Fruit fly (Drosophila melanogaster) whole organism, prepupa: Measurements from ENCODE around the gene haf.

Source experiments
- Blimp-1 ChIP-seq: fragments of 200-800 bp; sonication (Bioruptor generic); optimal IDR thresholded peaks from 3 replicates; lab custom pipeline; 2017; ENCODE audit warnings: missing biosample characterization, missing genetic modification characterization, mild to moderate bottlenecking, moderate library complexity, missing genetic modification reagents
- CG10631 ChIP-seq: fragments of 200-800 bp; sonication (Bioruptor generic); optimal IDR thresholded peaks from 2 replicates; lab custom pipeline; 2016; ENCODE audit warnings: missing biosample characterization, missing genetic modification characterization
- CG10669 ChIP-seq: fragments of 200-800 bp; sonication (Bioruptor generic); optimal IDR thresholded peaks from 3 replicates; lab custom pipeline; 2018; ENCODE audit warnings: missing biosample characterization, mild to moderate bottlenecking, missing genetic modification characterization, moderate library complexity
- CG11762 ChIP-seq: fragments of 200-800 bp; sonication (Bioruptor generic); optimal IDR thresholded peaks from 3 replicates; lab custom pipeline; 2016; ENCODE audit warnings: missing biosample characterization, missing genetic modification characterization; ENCODE audit not compliant: insufficient read depth
- CG1621 ChIP-seq: fragments of 200-800 bp; sonication (Bioruptor generic); optimal IDR thresholded peaks from 3 replicates; lab custom pipeline; 2018; ENCODE audit warnings: missing biosample characterization, mild to moderate bottlenecking, missing genetic modification characterization
- CG16779 ChIP-seq: fragments of 200-800 bp; sonication (Bioruptor generic); optimal IDR thresholded peaks from 3 replicates; lab custom pipeline; 2017; ENCODE audit warnings: missing biosample characterization, mild to moderate bottlenecking, missing genetic modification characterization
- CG31627 ChIP-seq: fragments of 200-800 bp; sonication (Bioruptor generic); optimal IDR thresholded peaks from 3 replicates; lab custom pipeline; 2016; ENCODE audit warnings: missing biosample characterization, missing genetic modification characterization
- CG32006 ChIP-seq: fragments of 200-800 bp; sonication (Bioruptor generic); optimal IDR thresholded peaks from 3 replicates; lab custom pipeline; 2017; ENCODE audit warnings: missing biosample characterization, mild to moderate bottlenecking, missing genetic modification characterization
- CG3919 ChIP-seq: fragments of 200-800 bp; sonication (Bioruptor generic); optimal IDR thresholded peaks from 3 replicates; lab custom pipeline; 2016; ENCODE audit warnings: missing biosample characterization, missing genetic modification characterization
- CG6163 ChIP-seq: fragments of 200-800 bp; sonication (Bioruptor generic); IDR thresholded peaks from 3 replicates; pipeline ENCODE4 v1.3.6; 2022; ENCODE audit warnings: missing biosample characterization, missing genetic modification characterization
- CG6276 ChIP-seq: fragments of 200-800 bp; sonication (Bioruptor generic); optimal IDR thresholded peaks from 2 replicates; lab custom pipeline; 2017; ENCODE audit warnings: missing biosample characterization, mild to moderate bottlenecking, missing genetic modification characterization
- CG6792 ChIP-seq: fragments of 200-800 bp; sonication (Bioruptor generic); optimal IDR thresholded peaks from 3 replicates; lab custom pipeline; 2016; ENCODE audit warnings: missing biosample characterization, missing genetic modification characterization
- CG6808 ChIP-seq: fragments of 200-800 bp; sonication (Bioruptor generic); optimal IDR thresholded peaks from 3 replicates; lab custom pipeline; 2017; ENCODE audit warnings: missing biosample characterization, missing genetic modification characterization, mild to moderate bottlenecking, moderate library complexity, missing genetic modification reagents
- CG6854 ChIP-seq: fragments of 200-800 bp; sonication (Bioruptor generic); optimal IDR thresholded peaks from 2 replicates; lab custom pipeline; 2017; ENCODE audit warnings: missing biosample characterization, mild to moderate bottlenecking, missing genetic modification characterization
- CG7368 ChIP-seq: fragments of 200-800 bp; sonication (Bioruptor generic); optimal IDR thresholded peaks from 3 replicates; lab custom pipeline; 2016; ENCODE audit warnings: missing biosample characterization, missing genetic modification characterization
- CG8119 ChIP-seq: fragments of 200-800 bp; sonication (Bioruptor generic); IDR thresholded peaks from 3 replicates; pipeline ENCODE4 v1.3.6; 2022; ENCODE audit warnings: missing biosample characterization, missing genetic modification characterization
- CG8319 ChIP-seq: fragments of 200-800 bp; sonication (Bioruptor generic); optimal IDR thresholded peaks from 3 replicates; lab custom pipeline; 2016; ENCODE audit warnings: missing biosample characterization, missing genetic modification characterization
- CG9139 ChIP-seq: fragments of 200-800 bp; sonication (Bioruptor generic); optimal IDR thresholded peaks from 3 replicates; lab custom pipeline; 2017; ENCODE audit warnings: missing biosample characterization, mild to moderate bottlenecking, missing genetic modification characterization
- Eip75B ChIP-seq: fragments of 200-800 bp; sonication (Bioruptor generic); optimal IDR thresholded peaks from 3 replicates; lab custom pipeline; 2016; ENCODE audit warnings: missing biosample characterization, missing genetic modification characterization
- Eip78C ChIP-seq: fragments of 200-800 bp; sonication (Bioruptor generic); peaks from one replicate; lab custom pipeline; 2016; ENCODE audit warnings: missing biosample characterization, missing genetic modification characterization
- Eip93F ChIP-seq: fragments of 200-800 bp; sonication (Bioruptor generic); optimal IDR thresholded peaks from 2 replicates; lab custom pipeline; 2016; ENCODE audit warnings: missing biosample characterization, mild to moderate bottlenecking, missing genetic modification characterization
- Hr38 ChIP-seq: sonication (Bioruptor generic); optimal IDR thresholded peaks from 2 replicates; lab custom pipeline; 2016; ENCODE audit warnings: missing biosample characterization, missing genetic modification characterization
- Hr4 ChIP-seq: fragments of 200-800 bp; sonication (Bioruptor generic); optimal IDR thresholded peaks from 3 replicates; lab custom pipeline; 2016; ENCODE audit warnings: missing biosample characterization, missing genetic modification characterization
- Lpt ChIP-seq: fragments of 200-800 bp; sonication (Bioruptor generic); optimal IDR thresholded peaks from 3 replicates; lab custom pipeline; 2016; ENCODE audit warnings: missing biosample characterization, missing genetic modification characterization
- Met ChIP-seq: fragments of 200-800 bp; sonication (Bioruptor generic); optimal IDR thresholded peaks from 3 replicates; lab custom pipeline; 2016; ENCODE audit warnings: missing biosample characterization, missing genetic modification characterization
- OdsH ChIP-seq: fragments of 200-800 bp; sonication (Bioruptor generic); optimal IDR thresholded peaks from 3 replicates; lab custom pipeline; 2016; ENCODE audit warnings: missing biosample characterization, missing genetic modification characterization
- Smox ChIP-seq: fragments of 200-800 bp; sonication (Bioruptor generic); optimal IDR thresholded peaks from 3 replicates; lab custom pipeline; 2016; ENCODE audit warnings: missing biosample characterization, missing genetic modification characterization
- Sox102F ChIP-seq: fragments of 200-800 bp; sonication (Bioruptor generic); optimal IDR thresholded peaks from 2 replicates; lab custom pipeline; 2016; ENCODE audit warnings: missing biosample characterization, mild to moderate bottlenecking, missing genetic modification characterization
- Sox14 ChIP-seq: fragments of 200-800 bp; sonication (Bioruptor generic); optimal IDR thresholded peaks from 3 replicates; lab custom pipeline; 2016; ENCODE audit warnings: missing biosample characterization, missing genetic modification characterization
- Sox15 ChIP-seq: fragments of 200-800 bp; sonication (Bioruptor generic); optimal IDR thresholded peaks from 3 replicates; lab custom pipeline; 2016; ENCODE audit warnings: missing biosample characterization, missing genetic modification characterization
- achi ChIP-seq: fragments of 200-800 bp; sonication (Bioruptor generic); optimal IDR thresholded peaks from 3 replicates; lab custom pipeline; 2016; ENCODE audit warnings: missing biosample characterization, missing genetic modification characterization
- cyc ChIP-seq: fragments of 200-800 bp; sonication (Bioruptor generic); optimal IDR thresholded peaks from 3 replicates; lab custom pipeline; 2016; ENCODE audit warnings: missing biosample characterization, missing genetic modification characterization
- eg ChIP-seq: fragments of 200-800 bp; sonication (Bioruptor generic); IDR thresholded peaks from 3 replicates; pipeline ENCODE4 v1.3.6; 2022; ENCODE audit warnings: missing biosample characterization, missing genetic modification characterization
- esn ChIP-seq: fragments of 200-800 bp; sonication (Bioruptor generic); optimal IDR thresholded peaks from 2 replicates; lab custom pipeline; 2016; ENCODE audit warnings: missing biosample characterization, mild to moderate bottlenecking, missing genetic modification characterization, moderate library complexity
- fd59A ChIP-seq: fragments of 200-800 bp; sonication (Bioruptor generic); optimal IDR thresholded peaks from 2 replicates; lab custom pipeline; 2017; ENCODE audit warnings: missing biosample characterization, mild to moderate bottlenecking, missing genetic modification characterization, missing genetic modification reagents
- fd85E ChIP-seq: fragments of 200-800 bp; sonication (Bioruptor generic); optimal IDR thresholded peaks from 3 replicates; lab custom pipeline; 2016; ENCODE audit warnings: missing biosample characterization, missing genetic modification characterization
- fkh ChIP-seq: fragments of 200-800 bp; sonication (Bioruptor generic); optimal IDR thresholded peaks from 3 replicates; lab custom pipeline; 2017; ENCODE audit warnings: missing biosample characterization, mild to moderate bottlenecking, missing genetic modification characterization, moderate library complexity
- lz ChIP-seq: fragments of 200-800 bp; sonication (Bioruptor generic); optimal IDR thresholded peaks from 3 replicates; lab custom pipeline; 2016; ENCODE audit warnings: missing biosample characterization, missing genetic modification characterization
- salr ChIP-seq, 2 experiments: fragments of 200-800 bp; sonication (Bioruptor generic); optimal IDR thresholded peaks; 3 replicates each; lab custom pipeline; 2016 to 2018; ENCODE audit warnings: missing biosample characterization in 2 of 2, missing genetic modification characterization in 2 of 2, mild to moderate bottlenecking in 1 of 2
- spab ChIP-seq: fragments of 200-800 bp; sonication (Bioruptor generic); optimal IDR thresholded peaks from 2 replicates; lab custom pipeline; 2017; ENCODE audit warnings: missing biosample characterization, mild to moderate bottlenecking, missing genetic modification characterization, missing genetic modification reagents
- ss ChIP-seq, 2 experiments: fragments of 200-800 bp; sonication (Bioruptor generic); optimal IDR thresholded peaks; 2 replicates in 1 of 2; 3 replicates in 1 of 2; lab custom pipeline; 2017 to 2018; ENCODE audit warnings: mild to moderate bottlenecking in 2 of 2, missing biosample characterization in 2 of 2, missing genetic modification characterization in 2 of 2, moderate library complexity in 1 of 2
- svp ChIP-seq: fragments of 200-800 bp; sonication (Bioruptor generic); peaks from one replicate; lab custom pipeline; 2016; ENCODE audit warnings: missing biosample characterization, missing genetic modification characterization
- topi ChIP-seq: fragments of 200-800 bp; sonication (Bioruptor generic); optimal IDR thresholded peaks from 3 replicates; lab custom pipeline; 2016; ENCODE audit warnings: missing biosample characterization, missing genetic modification characterization
- vri ChIP-seq: fragments of 200-800 bp; sonication (Bioruptor generic); optimal IDR thresholded peaks from 3 replicates; lab custom pipeline; 2016; ENCODE audit warnings: missing biosample characterization, mild to moderate bottlenecking, missing genetic modification characterization

haf gene

DNA sequence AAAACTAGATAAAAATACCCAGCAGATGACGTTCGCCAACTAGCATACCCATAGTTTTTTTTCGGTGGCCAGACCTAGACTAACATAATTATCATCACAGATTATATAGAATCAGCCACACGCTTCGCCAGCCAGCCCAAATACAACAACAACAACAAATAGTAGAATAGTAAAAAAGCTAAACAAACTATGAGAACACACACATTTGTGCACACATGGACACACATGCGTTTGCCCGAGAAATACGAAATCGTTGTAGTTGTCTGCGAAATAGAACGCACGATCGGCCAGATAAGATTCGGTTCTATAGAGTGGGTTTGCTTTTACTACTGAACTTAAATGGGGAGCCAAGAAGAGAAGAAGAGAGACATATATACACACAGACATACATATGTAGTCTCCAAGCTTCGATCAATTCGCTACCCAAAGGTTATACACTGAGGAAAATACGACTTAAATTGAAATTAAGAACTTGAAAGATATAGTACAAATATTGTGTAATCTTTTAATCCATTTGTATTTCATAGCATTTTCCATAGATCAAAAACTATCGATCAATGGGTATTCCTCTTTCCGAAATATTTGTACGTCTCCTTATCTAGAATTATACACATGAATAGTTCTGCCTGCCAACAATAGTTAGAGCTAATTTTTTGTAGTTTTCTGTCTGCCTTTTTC is 73.0 kb downstream of the haf start:
- TF ChIP-seq Eip78C (GFP tag; lab: Kevin White, UChicago) (no peak), fkh (GFP tag; lab: Kevin White, UChicago) (peak; percentile 94)

DNA sequence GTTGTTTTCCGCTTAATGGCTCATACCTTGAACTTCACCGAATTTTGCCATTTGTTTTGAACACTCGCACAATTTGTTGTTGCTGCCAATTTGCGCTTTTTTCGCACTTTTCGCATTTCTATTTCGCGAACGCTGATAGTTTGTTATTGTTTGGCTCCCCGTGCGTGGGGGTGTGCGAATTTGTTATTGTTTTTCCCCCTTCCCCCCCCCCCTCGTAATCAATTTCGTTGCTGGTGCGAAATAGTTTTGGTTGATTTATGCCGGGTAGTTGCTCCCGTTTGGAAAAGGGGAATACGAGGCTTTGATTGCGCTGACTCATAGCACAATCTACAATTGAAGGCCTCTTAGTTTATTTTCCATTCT is 73.6 kb downstream of the haf start:
- TF ChIP-seq CG31627, result no peak
- no peak for TF ChIP-seq CG9139 (GFP tag; lab: Kevin White, UChicago)
- no peak for TF ChIP-seq Hr4 (GFP tag; lab: Kevin White, UChicago)
- no peak for TF ChIP-seq spab (GFP tag; lab: Kevin White, UChicago)
- TF ChIP-seq Blimp-1 (GFP tag; lab: Kevin White, UChicago), result no peak
- no peak for TF ChIP-seq Sox15 (GFP tag; lab: Kevin White, UChicago)
- no peak for TF ChIP-seq esn (GFP tag; lab: Kevin White, UChicago)
- TF ChIP-seq CG6808 (GFP tag; lab: Kevin White, UChicago), result no peak
- no peak for TF ChIP-seq fd59A (GFP tag; lab: Kevin White, UChicago)
- TF ChIP-seq CG8319 (GFP tag; lab: Kevin White, UChicago), result no peak
- TF ChIP-seq, all 60 proteins: peak for 0

DNA sequence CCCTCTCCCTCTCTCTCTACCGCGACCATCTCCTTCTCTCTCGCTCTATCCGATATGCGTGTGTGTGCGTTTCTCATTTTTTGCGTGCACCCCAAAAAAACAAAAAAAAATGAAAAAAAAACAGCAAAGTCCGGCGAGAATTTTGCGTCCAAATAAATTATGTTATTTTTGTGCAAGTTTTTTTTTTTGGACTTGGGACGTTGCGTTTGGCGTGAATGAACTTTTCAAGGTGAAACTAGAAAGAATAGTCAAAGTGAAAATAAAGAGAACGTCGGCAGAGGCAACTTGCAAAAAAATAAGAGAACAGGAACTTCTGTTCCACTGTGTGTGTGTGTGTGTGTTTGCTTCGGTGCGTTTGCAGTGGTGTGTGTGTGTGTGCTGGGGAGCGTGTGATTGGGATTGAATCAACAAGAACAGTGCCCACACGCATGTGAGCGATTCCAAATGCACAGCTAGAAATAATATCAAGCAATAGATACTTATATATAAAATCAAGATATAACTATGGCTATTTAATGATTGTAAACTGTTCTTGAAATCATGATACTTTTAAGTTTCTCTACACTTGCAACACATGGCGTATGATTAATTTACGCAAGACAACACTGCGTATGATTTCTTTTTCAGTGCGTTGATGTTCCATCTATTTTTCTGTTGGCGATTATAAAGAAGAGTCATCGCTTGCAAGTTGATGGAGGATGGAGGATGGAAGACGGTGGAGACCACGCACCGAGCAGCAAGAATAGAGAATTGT is 74.5 kb downstream of the haf start:
- no peak for TF ChIP-seq CG6808 (GFP tag; lab: Kevin White, UChicago)
- peak; percentile 21 for TF ChIP-seq CG3919 (GFP tag; lab: Kevin White, UChicago)
- peak; percentile 62 for TF ChIP-seq eg (GFP tag; lab: Robert Waterston, UW)
- TF ChIP-seq CG8319 (GFP tag; lab: Kevin White, UChicago), result no peak
- TF ChIP-seq CG7368, result no peak
- TF ChIP-seq Sox102F (GFP tag; lab: Kevin White, UChicago), result no peak
- peak; percentile 12 for TF ChIP-seq achi (GFP tag; lab: Kevin White, UChicago)
- peak; percentile 51 for TF ChIP-seq CG6276
- no peak for TF ChIP-seq lz (GFP tag; lab: Kevin White, UChicago)
- no peak for TF ChIP-seq Eip93F (GFP tag; lab: Kevin White, UChicago)
- TF ChIP-seq CG8119 (GFP tag; lab: Robert Waterston, UW), result peak; percentile 69
- no peak for TF ChIP-seq topi (GFP tag; lab: Kevin White, UChicago)
- TF ChIP-seq CG16779 (tag; lab: Kevin White, UChicago), result no peak
- TF ChIP-seq CG10669 (GFP tag; lab: Kevin White, UChicago), result no peak
- TF ChIP-seq Sox14 (GFP tag; lab: Kevin White, UChicago), result peak; percentile 30
- no peak for TF ChIP-seq Met (GFP tag; lab: Kevin White, UChicago)
- TF ChIP-seq Hr38 (GFP tag; lab: Kevin White, UChicago), result no peak
- TF ChIP-seq CG10631 (GFP tag; lab: Kevin White, UChicago), result peak; percentile 7
- TF ChIP-seq CG6163 (GFP tag; lab: Robert Waterston, UW), result peak; percentile 24; the same call in 1 of the 3 replicates
- no peak for TF ChIP-seq Lpt (GFP tag; lab: Kevin White, UChicago)
- TF ChIP-seq cyc (GFP tag; lab: Kevin White, UChicago), result no peak
- no peak for TF ChIP-seq fd85E (GFP tag; lab: Kevin White, UChicago)
- TF ChIP-seq CG31627, result no peak
- no peak for TF ChIP-seq Smox
- TF ChIP-seq CG1621 (tag; lab: Kevin White, UChicago), result no peak
- TF ChIP-seq svp (GFP tag; lab: Kevin White, UChicago), result peak; percentile 32
- TF ChIP-seq Blimp-1 (GFP tag; lab: Kevin White, UChicago), result no peak
- no peak for TF ChIP-seq CG6792 (GFP tag; lab: Kevin White, UChicago)
- TF ChIP-seq Eip75B, result no peak
- no peak for TF ChIP-seq esn (GFP tag; lab: Kevin White, UChicago)
- TF ChIP-seq CG11762 (GFP tag; lab: Kevin White, UChicago), result no peak
- TF ChIP-seq salr (GFP tag; optimal IDR thresholded peaks at IDR 0.05; lab: Kevin White, UChicago), result peak in 1 of 2 experiments; percentile 28
- no peak for TF ChIP-seq ss (GFP tag; optimal IDR thresholded peaks at IDR 0.05; lab: Kevin White, UChicago)
- no peak for TF ChIP-seq vri (GFP tag; lab: Kevin White, UChicago)
- no peak for TF ChIP-seq spab (GFP tag; lab: Kevin White, UChicago)
- TF ChIP-seq CG6854, result no peak
- no peak for TF ChIP-seq fd59A (GFP tag; lab: Kevin White, UChicago)
- TF ChIP-seq CG32006 (GFP tag; lab: Kevin White, UChicago), result peak; percentile 69
- peak; percentile 32 for TF ChIP-seq OdsH (GFP tag; lab: Kevin White, UChicago)
- TF ChIP-seq Eip78C (GFP tag; lab: Kevin White, UChicago), result peak; percentile 13
